Worm (Caenorhabditis elegans) whole organism, young adult: ENCODE results near the gene acr-20.

Source experiments
- B0261.1 ChIP-seq: sonication (generic microtip); optimal IDR thresholded peaks from 2 replicates; lab custom pipeline; 2016; ENCODE audit warnings: mild to moderate bottlenecking, missing genetic modification characterization, moderate library complexity, missing compliant biosample characterization
- K11D2.4 ChIP-seq: fragments of 200-800 bp; sonication (Bioruptor generic); IDR thresholded peaks from 2 replicates; pipeline ENCODE4 v1.3.6; 2022; ENCODE audit warnings: missing genetic modification reagents, missing genetic modification characterization, missing compliant biosample characterization
- T07F8.4 ChIP-seq: sonication (generic microtip); optimal IDR thresholded peaks from 2 replicates; lab custom pipeline; 2016; ENCODE audit warnings: mild to moderate bottlenecking, missing genetic modification characterization, moderate library complexity, missing compliant biosample characterization
- dpl-1 ChIP-seq: fragments of 150-350 bp; optimal IDR thresholded peaks from 2 replicates; lab custom pipeline; 2014; ENCODE audit warnings: missing biosample characterization, missing genetic modification reagents, missing genetic modification characterization
- him-1 ChIP-seq: sonication (generic microtip); optimal IDR thresholded peaks from 2 replicates; lab custom pipeline; 2016; ENCODE audit warnings: missing genotype, missing genetic modification reagents, missing genetic modification characterization, missing compliant biosample characterization
- lsl-1 ChIP-seq: fragments of 200-800 bp; sonication (Bioruptor generic); optimal IDR thresholded peaks from 2 replicates; lab custom pipeline; 2018; ENCODE audit warnings: mild to moderate bottlenecking, missing genetic modification characterization, moderate library complexity, missing compliant biosample characterization
- sdz-38 ChIP-seq: sonication (generic microtip); optimal IDR thresholded peaks from 2 replicates; lab custom pipeline; 2016; ENCODE audit warnings: missing genotype, missing genetic modification characterization, missing compliant biosample characterization
- unc-62 ChIP-seq: fragments of 150-350 bp; optimal IDR thresholded peaks from 2 replicates; lab custom pipeline; 2014; ENCODE audit warnings: missing biosample characterization, missing genetic modification reagents, missing genetic modification characterization

ce11 chrII:14424791-14425190, 47.1 kb upstream of the acr-20 start, which contains the start of gene plx-2:
- TF ChIP-seq sdz-38 (tag; lab: Kevin White, UChicago) (no peak), unc-62 (no peak), T07F8.4 (tag; lab: Kevin White, UChicago) (no peak), him-1 (tag; lab: Kevin White, UChicago) (no peak), lsl-1 (no peak), dpl-1 (GFP tag; lab: Kevin White, UChicago) (no peak), B0261.1 (tag; lab: Kevin White, UChicago) (no peak), K11D2.4 (GFP tag; lab: Robert Waterston, UW) (no peak)
